Fruit fly (Drosophila melanogaster): ENCODE data around the gene CG17746.
A peak's percentile ranks its signal among the peaks of the same experiment; 100 is the strongest.

DNA sequence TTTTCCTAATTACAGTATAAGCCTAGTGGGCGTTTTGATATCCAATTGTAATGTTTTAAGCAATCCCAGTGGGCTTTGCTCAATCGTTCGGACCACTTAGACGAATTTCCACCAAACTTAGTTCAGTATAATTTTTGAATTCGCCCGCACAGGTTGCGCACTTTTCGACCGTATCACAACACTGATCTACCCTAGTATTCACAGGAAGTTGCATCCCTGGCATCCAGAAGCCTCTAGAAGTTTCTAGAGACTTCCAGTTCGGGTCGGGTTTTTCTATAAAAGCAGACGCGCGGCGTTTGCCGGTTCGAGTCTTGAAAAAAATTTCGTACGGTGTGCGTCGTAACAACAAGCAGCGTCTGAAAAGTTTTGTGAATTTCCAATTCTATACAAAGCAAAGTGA is 46.5 kb downstream of the CG17746 start, which contains the start of gene Hsp83:
- TF ChIP-seq esn (GFP tag; optimal IDR thresholded peaks at IDR 0.05), result peak; percentile 97
- peak; percentile 34 for TF ChIP-seq CG11902 (GFP tag; optimal IDR thresholded peaks at IDR 0.05)
